Worm (Caenorhabditis elegans) whole organism, mixed stage, embryonic: ENCODE results near the gene EEED8.2.

Source experiments
- ceh-43 ChIP-seq: fragments of 200-800 bp; sonication (Bioruptor generic); optimal IDR thresholded peaks from 2 replicates; lab custom pipeline; 2018; ENCODE audit warnings: mild to moderate bottlenecking, missing genetic modification characterization, moderate library complexity, missing compliant biosample characterization
- ces-1 ChIP-seq: fragments of 150-350 bp; optimal IDR thresholded peaks from 2 replicates; lab custom pipeline; 2014; ENCODE audit warnings: missing biosample characterization, missing genetic modification reagents, missing genetic modification characterization
- cnd-1 ChIP-seq: fragments of 200-800 bp; sonication (Bioruptor generic); optimal IDR thresholded peaks from 2 replicates; lab custom pipeline; 2018; ENCODE audit warnings: mild to moderate bottlenecking, missing genetic modification characterization, missing compliant biosample characterization
- drap-1 ChIP-seq: fragments of 200-800 bp; sonication (Bioruptor generic); optimal IDR thresholded peaks from 3 replicates; lab custom pipeline; 2018; ENCODE audit warnings: mild to moderate bottlenecking, missing genetic modification characterization, missing compliant biosample characterization
- flh-1 ChIP-seq: fragments of 200-800 bp; sonication (Bioruptor generic); optimal IDR thresholded peaks from 2 replicates; lab custom pipeline; 2018; ENCODE audit warnings: mild to moderate bottlenecking, missing genetic modification characterization, moderate library complexity, missing compliant biosample characterization
- lsy-2 ChIP-seq: fragments of 150-350 bp; optimal IDR thresholded peaks from 2 replicates; lab custom pipeline; 2014; ENCODE audit warnings: missing biosample characterization, missing genetic modification characterization
- mls-2 ChIP-seq: sonication (generic microtip); optimal IDR thresholded peaks from 2 replicates; lab custom pipeline; 2016; ENCODE audit warnings: mild to moderate bottlenecking, missing genetic modification characterization, moderate library complexity, missing compliant biosample characterization
- nhr-2 ChIP-seq: fragments of 150-350 bp; optimal IDR thresholded peaks from 2 replicates; lab custom pipeline; 2014; ENCODE audit warnings: missing biosample characterization, missing genetic modification characterization
- nhr-28 ChIP-seq: fragments of 150-350 bp; optimal IDR thresholded peaks from 2 replicates; lab custom pipeline; 2014; ENCODE audit warnings: missing biosample characterization, missing genetic modification characterization
- nhr-76 ChIP-seq: sonication (generic microtip); optimal IDR thresholded peaks from 2 replicates; lab custom pipeline; 2017; ENCODE audit warnings: missing biosample characterization, missing genetic modification characterization
- snpc-4 ChIP-seq: fragments of 150-350 bp; optimal IDR thresholded peaks from 2 replicates; lab custom pipeline; 2014; ENCODE audit warnings: missing biosample characterization, missing genetic modification characterization
- unc-39 ChIP-seq: fragments of 150-350 bp; optimal IDR thresholded peaks from 2 replicates; lab custom pipeline; 2014; ENCODE audit warnings: missing biosample characterization, missing genetic modification characterization

DNA sequence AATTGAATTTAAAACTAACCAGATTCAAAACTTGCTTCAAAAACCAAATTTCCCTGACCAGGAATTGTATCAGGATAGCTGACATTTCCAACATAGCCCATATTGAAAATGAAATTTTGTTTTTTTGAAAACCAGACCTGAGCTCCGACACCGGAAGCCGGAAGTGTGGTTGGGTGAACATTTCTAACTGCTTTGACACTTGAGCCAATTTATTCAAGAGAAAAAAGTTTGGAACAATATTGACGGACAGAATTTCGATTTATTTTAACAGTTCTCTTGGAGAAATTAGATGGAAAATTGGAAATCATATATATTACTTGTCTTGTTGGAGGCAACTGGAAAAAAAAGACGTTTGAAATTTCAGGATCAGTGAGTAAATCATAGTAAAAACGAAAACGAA, 29.3 kb upstream of the EEED8.2 start, which contains the start of gene ccpp-6:
- TF ChIP-seq nhr-76 = no peak
- no peak for TF ChIP-seq unc-39 (tag; lab: Kevin White, UChicago)
- no peak for TF ChIP-seq snpc-4 (tag; lab: Kevin White, UChicago)
- no peak for TF ChIP-seq lsy-2 (tag; lab: Kevin White, UChicago)
- TF ChIP-seq flh-1 = no peak
- no peak for TF ChIP-seq nhr-2 (tag; lab: Kevin White, UChicago)
- no peak for TF ChIP-seq cnd-1 (tag; lab: Kevin White, UChicago)
- no peak for TF ChIP-seq ces-1 (GFP tag; lab: Kevin White, UChicago)
- no peak for TF ChIP-seq drap-1
- no peak for TF ChIP-seq mls-2 (tag; lab: Kevin White, UChicago)
- TF ChIP-seq ceh-43 = no peak
- no peak for TF ChIP-seq nhr-28
